Worm (Caenorhabditis elegans): ENCODE results near the gene nhr-105.
A peak's percentile ranks its signal among the peaks of the same experiment; 100 is the strongest.

Gene nhr-105

DNA sequence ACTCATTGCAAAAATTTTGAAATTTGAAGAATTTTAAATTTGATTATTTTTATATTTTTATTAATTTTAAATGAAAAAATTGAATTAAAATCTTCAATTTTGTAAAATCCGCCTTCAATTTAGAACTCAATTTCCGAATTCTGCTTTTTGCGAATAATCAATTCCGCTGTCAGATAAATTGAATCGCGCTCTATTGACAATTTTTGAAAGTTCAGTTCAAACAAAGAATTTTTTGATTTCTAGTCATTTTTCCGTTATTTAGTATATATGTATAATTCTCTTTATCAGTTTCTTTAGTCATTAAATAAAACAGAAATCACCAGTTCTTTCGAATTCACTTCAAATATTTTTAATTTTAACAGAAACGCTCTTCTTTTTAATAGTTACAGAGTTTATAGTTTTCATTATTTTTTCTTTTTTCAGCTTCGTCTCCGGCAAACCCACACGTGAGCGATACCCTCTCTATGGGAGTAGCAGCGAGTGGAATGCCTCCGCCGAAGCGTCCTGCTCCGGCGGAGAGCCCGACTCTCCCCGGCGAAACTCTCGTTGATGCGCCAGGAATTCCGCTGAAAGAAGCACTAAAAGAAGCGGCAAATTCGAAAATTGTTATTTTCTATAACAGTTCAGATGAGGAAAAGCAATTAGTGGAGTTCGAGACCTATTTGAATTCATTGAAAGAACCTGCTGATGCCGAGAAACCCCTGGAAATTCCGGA lies 37.1 kb upstream of the nhr-105 start:
- TF ChIP-seq ama-1 (optimal IDR thresholded peaks at IDR 0.05) (no peak), ceh-48 (tag; optimal IDR thresholded peaks at IDR 0.05) (no peak), hlh-8 (tag; optimal IDR thresholded peaks at IDR 0.05) (no peak), pqm-1 (tag; optimal IDR thresholded peaks at IDR 0.05) (no peak), C08G9.2 (tag; optimal IDR thresholded peaks at IDR 0.05) (no peak), npax-4 (tag; optimal IDR thresholded peaks at IDR 0.05) (no peak), ceh-14 (tag; optimal IDR thresholded peaks at IDR 0.05) (no peak), sox-2 (GFP tag; IDR thresholded peaks at IDR 0.05) (no peak), odd-2 (tag; optimal IDR thresholded peaks at IDR 0.05) (no peak), Y22D7AL.16 (tag; optimal IDR thresholded peaks at IDR 0.05) (no peak), dmd-4 (tag; optimal IDR thresholded peaks at IDR 0.05; ENCODE audit: borderline replicate concordance) (no peak), pha-4 (tag; optimal IDR thresholded peaks at IDR 0.05) (no peak), sox-4 (tag; optimal IDR thresholded peaks at IDR 0.05) (no peak), ceh-6 (GFP tag; optimal IDR thresholded peaks at IDR 0.05) (no peak), ceh-34 (tag; optimal IDR thresholded peaks at IDR 0.05) (no peak), ceh-19 (GFP tag; optimal IDR thresholded peaks at IDR 0.05) (no peak), syd-9 (tag; optimal IDR thresholded peaks at IDR 0.05) (no peak)

DNA sequence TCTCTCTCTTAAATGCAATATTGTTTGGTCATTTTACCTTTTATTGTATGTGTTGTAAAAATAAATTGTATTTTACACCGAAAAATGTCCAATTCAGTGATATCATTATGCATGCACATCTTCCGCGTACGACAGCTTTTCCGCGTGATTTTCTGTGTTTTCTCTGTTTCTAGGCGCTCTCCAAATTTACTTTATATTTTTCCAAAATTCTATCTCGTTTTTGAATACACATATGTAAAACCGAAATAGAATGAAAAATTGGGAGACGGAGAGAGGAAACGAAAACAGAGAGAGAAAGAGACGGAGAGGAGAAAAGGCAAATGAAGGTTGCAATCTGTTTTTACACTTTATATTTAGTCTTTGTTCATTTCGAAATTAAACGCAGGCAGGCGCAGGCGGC lies 33.5 kb upstream of the nhr-105 start:
- no peak for TF ChIP-seq elt-4 (tag; optimal IDR thresholded peaks at IDR 0.05)
- TF ChIP-seq hlh-30 (tag; optimal IDR thresholded peaks at IDR 0.05; ENCODE audit: insufficient read depth) = peak; percentile 60
- TF ChIP-seq dve-1 (tag; optimal IDR thresholded peaks at IDR 0.05) = peak; percentile 14
- no peak for TF ChIP-seq lin-11 (tag; optimal IDR thresholded peaks at IDR 0.05)
- no peak for TF ChIP-seq rnt-1 (tag; optimal IDR thresholded peaks at IDR 0.05)
- no peak for TF ChIP-seq ceh-19 (GFP tag; optimal IDR thresholded peaks at IDR 0.05)
- TF ChIP-seq odd-2 (tag; optimal IDR thresholded peaks at IDR 0.05) = no peak
- peak; percentile 33 for TF ChIP-seq ceh-31 (tag; optimal IDR thresholded peaks at IDR 0.05)
- peak; percentile 2 for TF ChIP-seq hlh-8 (tag; optimal IDR thresholded peaks at IDR 0.05)
- TF ChIP-seq unc-86 (tag; optimal IDR thresholded peaks at IDR 0.05) = no peak
- no peak for TF ChIP-seq ceh-48 (tag; optimal IDR thresholded peaks at IDR 0.05)
- no peak for TF ChIP-seq gmeb-2 (tag; optimal IDR thresholded peaks at IDR 0.05)
- peak; percentile 61 for TF ChIP-seq nfya-1 (tag; optimal IDR thresholded peaks at IDR 0.05)
- peak; percentile 81 for TF ChIP-seq unc-55 (GFP tag; optimal IDR thresholded peaks at IDR 0.05)
- TF ChIP-seq ceh-34 (tag; optimal IDR thresholded peaks at IDR 0.05) = peak; percentile 13
- TF ChIP-seq ceh-45 (GFP tag; IDR thresholded peaks at IDR 0.05) = no peak
- no peak for TF ChIP-seq ceh-18 (tag; optimal IDR thresholded peaks at IDR 0.05)
- TF ChIP-seq ama-1 (optimal IDR thresholded peaks at IDR 0.05) = no peak
- TF ChIP-seq C08G9.2 (tag; optimal IDR thresholded peaks at IDR 0.05) = no peak
- no peak for TF ChIP-seq elt-2 (tag; optimal IDR thresholded peaks at IDR 0.05)
- TF ChIP-seq unc-42 (tag; optimal IDR thresholded peaks at IDR 0.05) = peak; percentile 52
- no peak for TF ChIP-seq ref-2 (tag; optimal IDR thresholded peaks at IDR 0.05)
- no peak for TF ChIP-seq ceh-2 (tag; optimal IDR thresholded peaks at IDR 0.05)
- no peak for TF ChIP-seq tbx-7 (tag; optimal IDR thresholded peaks at IDR 0.05)
- TF ChIP-seq ceh-6 (GFP tag; optimal IDR thresholded peaks at IDR 0.05) = no peak
- peak; percentile 11 for TF ChIP-seq tbx-2 (tag; optimal IDR thresholded peaks at IDR 0.05)
- no peak for TF ChIP-seq pqm-1 (tag; optimal IDR thresholded peaks at IDR 0.05)

ce11 chrIV:7017123-7017674 lies 32.8 kb upstream of the nhr-105 start, which contains the start of gene gldi-4:
gldi-4 (plus strand) TSS chrIV:7017624.
- TF ChIP-seq ceh-48 (tag; optimal IDR thresholded peaks at IDR 0.05) (peak; percentile 69), hlh-13 (GFP tag; optimal IDR thresholded peaks at IDR 0.05) (no peak), elt-4 (tag; optimal IDR thresholded peaks at IDR 0.05) (no peak), hlh-15 (tag; optimal IDR thresholded peaks at IDR 0.05) (no peak), unc-42 (tag; optimal IDR thresholded peaks at IDR 0.05) (peak; percentile 22)
